Fruit fly (Drosophila melanogaster) whole organism, adult: Measurements from ENCODE around the gene CG34056.

Experiments
- Crg-1 ChIP-seq: fragments of 200-800 bp; sonication (Bioruptor generic); optimal IDR thresholded peaks from 2 replicates; lab custom pipeline; 2016; ENCODE audit warnings: missing biosample characterization, missing genetic modification characterization
- Hr96 ChIP-seq: fragments of 200-800 bp; sonication (Bioruptor generic); optimal IDR thresholded peaks from 2 replicates; lab custom pipeline; 2016; ENCODE audit warnings: missing biosample characterization, missing genetic modification characterization
- bab1 ChIP-seq: fragments of 200-800 bp; sonication (Bioruptor generic); optimal IDR thresholded peaks from 3 replicates; lab custom pipeline; 2019; ENCODE audit warnings: missing biosample characterization, mild to moderate bottlenecking, missing genetic modification characterization, moderate library complexity
- kay ChIP-seq: fragments of 200-800 bp; sonication (Bioruptor generic); peaks from one replicate; lab custom pipeline; 2016; ENCODE audit warnings: missing biosample characterization, missing genetic modification characterization, borderline replicate concordance
- tj ChIP-seq: fragments of 200-800 bp; sonication (Bioruptor generic); optimal IDR thresholded peaks from 3 replicates; lab custom pipeline; 2017; ENCODE audit warnings: missing biosample characterization, mild to moderate bottlenecking, missing genetic modification characterization, moderate library complexity

- TF ChIP-seq bab1 (GFP tag; lab: Kevin White, UChicago) (no peak), kay (GFP tag; lab: Kevin White, UChicago) (no peak), Hr96 (GFP tag; lab: Kevin White, UChicago) (no peak), Crg-1 (GFP tag; lab: Kevin White, UChicago) (no peak), tj (GFP tag; lab: Kevin White, UChicago) (no peak)
Observed at dm6 chr3L:903900-904299, 8.1 kb downstream of the CG34056 start.
